Worm (Caenorhabditis elegans): ENCODE results near the gene Y116A8C.24.

DNA sequence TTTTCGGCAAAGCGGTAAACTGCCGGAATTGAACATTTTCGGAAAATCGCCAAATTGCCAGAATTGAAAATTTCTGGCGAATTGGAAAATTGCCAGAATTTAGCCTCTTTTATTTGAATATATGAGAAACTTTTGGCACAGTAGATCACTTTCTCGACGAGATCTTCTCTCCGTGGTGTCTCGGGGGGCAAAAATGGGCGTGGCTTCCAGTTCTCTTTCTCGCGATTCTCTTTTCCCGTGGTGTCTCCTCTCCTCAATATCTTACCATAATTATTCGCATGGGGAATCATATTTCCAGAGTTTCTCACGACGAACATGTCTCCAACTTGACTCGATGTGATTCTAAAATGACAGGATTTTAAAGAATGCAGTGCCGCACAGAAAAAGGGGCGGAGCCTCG, 28.4 kb upstream of the Y116A8C.24 start:
- TF ChIP-seq W03F9.2 (tag; optimal IDR thresholded peaks at IDR 0.05), result no peak
- no peak for TF ChIP-seq dao-5 (tag; optimal IDR thresholded peaks at IDR 0.05)
- no peak for TF ChIP-seq him-1 (tag; optimal IDR thresholded peaks at IDR 0.05)
